Worm (Caenorhabditis elegans): Measurements from ENCODE around the gene T05A1.5.

DNA sequence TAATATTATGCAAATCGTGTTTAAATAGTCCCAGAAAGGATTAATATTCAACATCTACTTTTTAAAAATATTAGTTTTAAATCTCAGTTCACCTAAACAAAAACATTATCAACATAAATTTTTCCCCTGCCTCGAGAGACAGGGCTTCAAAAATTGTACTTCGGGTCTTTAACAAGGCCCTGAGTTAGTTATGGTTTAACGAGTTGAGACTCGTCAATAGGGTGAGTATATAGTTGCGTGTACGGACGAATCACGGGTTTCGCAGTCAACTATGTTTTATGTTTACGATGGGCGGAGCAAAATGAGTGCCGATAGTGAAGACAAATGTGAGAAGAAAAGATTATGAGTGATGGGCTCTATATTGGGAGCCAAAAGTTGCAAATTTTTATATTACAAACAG, 34.4 kb upstream of the T05A1.5 start:
- TF ChIP-seq ZK546.5 (tag; optimal IDR thresholded peaks at IDR 0.05) (no peak), Y105C5A.15 (GFP tag; IDR thresholded peaks at IDR 0.05) (no peak), F10B5.3 (tag; optimal IDR thresholded peaks at IDR 0.05) (no peak), set-16 (GFP tag; IDR thresholded peaks at IDR 0.05) (no peak), hlh-30 (tag; optimal IDR thresholded peaks at IDR 0.05; ENCODE audit: insufficient read depth) (no peak), tra-1 (GFP tag; IDR thresholded peaks at IDR 0.05) (no peak), ces-1 (GFP tag; optimal IDR thresholded peaks at IDR 0.05) (no peak), snpc-4 (tag; optimal IDR thresholded peaks at IDR 0.05) (no peak), ceh-82 (tag; optimal IDR thresholded peaks at IDR 0.05) (no peak), daf-12 (tag; optimal IDR thresholded peaks at IDR 0.05) (no peak), nhr-41 (GFP tag; IDR thresholded peaks at IDR 0.05) (no peak), saeg-2 (GFP tag; IDR thresholded peaks at IDR 0.05) (no peak)
